Worm (Caenorhabditis elegans): ENCODE results near the gene Y75B8A.23.
A peak's percentile ranks its signal among the peaks of the same experiment; 100 is the strongest.

Y75B8A.23 gene

ce11 chrIII:12220820-12221219 lies 29.6 kb upstream of the Y75B8A.23 start:
- TF ChIP-seq efl-1 (GFP tag; optimal IDR thresholded peaks at IDR 0.05) = no peak
- TF ChIP-seq hrde-1 (tag; optimal IDR thresholded peaks at IDR 0.05; ENCODE audit: borderline replicate concordance) = no peak
- no peak for TF ChIP-seq madf-3 (GFP tag; IDR thresholded peaks at IDR 0.05)
- no peak for TF ChIP-seq attf-3 (GFP tag; conservative IDR thresholded peaks at IDR 0.05)
- no peak for TF ChIP-seq C17E4.6 (GFP tag; IDR thresholded peaks at IDR 0.05)
- TF ChIP-seq tbx-9 (tag; optimal IDR thresholded peaks at IDR 0.05; ENCODE audit: borderline replicate concordance) = no peak
- no peak for TF ChIP-seq bed-1 (GFP tag; IDR thresholded peaks at IDR 0.05)
- no peak for TF ChIP-seq fkh-3 (tag; optimal IDR thresholded peaks at IDR 0.05)
- no peak for TF ChIP-seq xnd-1 (tag; optimal IDR thresholded peaks at IDR 0.05)
- no peak for TF ChIP-seq K11D2.4 (GFP tag; IDR thresholded peaks at IDR 0.05)
- no peak for TF ChIP-seq nhr-27 (tag; optimal IDR thresholded peaks at IDR 0.05)
- no peak for TF ChIP-seq sea-2 (GFP tag; IDR thresholded peaks at IDR 0.05)
- no peak for TF ChIP-seq attf-6 (GFP tag; IDR thresholded peaks at IDR 0.05)
- TF ChIP-seq lin-26 (GFP tag; IDR thresholded peaks at IDR 0.05) = no peak

ce11 chrIII:12221452-12221851 lies 29.0 kb upstream of the Y75B8A.23 start:
- no peak for TF ChIP-seq snpc-1.3 (tag; optimal IDR thresholded peaks at IDR 0.05; ENCODE audit: insufficient read depth)
- no peak for TF ChIP-seq attf-6 (GFP tag; IDR thresholded peaks at IDR 0.05)
- no peak for TF ChIP-seq ceh-58 (GFP tag; IDR thresholded peaks at IDR 0.05)
- TF ChIP-seq madf-8 (GFP tag; conservative IDR thresholded peaks at IDR 0.05) = no peak

ce11 chrIII:12223208-12223607 lies 27.3 kb upstream of the Y75B8A.23 start:
- TF ChIP-seq ztf-25 (GFP tag; IDR thresholded peaks at IDR 0.05) (no peak), efl-1 (GFP tag; optimal IDR thresholded peaks at IDR 0.05) (peak; percentile 13)

ce11 chrIII:12225234-12225633 lies 25.2 kb upstream of the Y75B8A.23 start, which contains the start of gene gmn-1:
Gene gmn-1 (minus strand): TSS chrIII:12225331.
- TF ChIP-seq snpc-3.4 (tag; optimal IDR thresholded peaks at IDR 0.05) (peak; percentile 53), F57C9.4 (tag; optimal IDR thresholded peaks at IDR 0.05) (no peak), ceh-58 (GFP tag; IDR thresholded peaks at IDR 0.05) (no peak), sptf-2 (GFP tag; optimal IDR thresholded peaks at IDR 0.05) (no peak), hmg-1.2 (GFP tag; IDR thresholded peaks at IDR 0.05) (peak; percentile 39), madf-6 (GFP tag; IDR thresholded peaks at IDR 0.05) (peak; percentile 94), egrh-3 (GFP tag; IDR thresholded peaks at IDR 0.05) (no peak), attf-6 (GFP tag; IDR thresholded peaks at IDR 0.05) (no peak), ama-1 (optimal IDR thresholded peaks at IDR 0.05) (no peak), ama-1 (GFP tag; optimal IDR thresholded peaks at IDR 0.05) (no peak), lsy-27 (tag; optimal IDR thresholded peaks at IDR 0.05; ENCODE audit: borderline replicate concordance, insufficient read depth) (no peak), B0035.1 (tag; optimal IDR thresholded peaks at IDR 0.05) (no peak), Y56A3A.18 (GFP tag; IDR thresholded peaks at IDR 0.05) (no peak), D2030.7 (GFP tag; IDR thresholded peaks at IDR 0.05) (peak; percentile 88), B0336.3 (GFP tag; IDR thresholded peaks at IDR 0.05) (no peak), nhr-90 (tag; optimal IDR thresholded peaks at IDR 0.05) (no peak), F22D6.2 (tag; optimal IDR thresholded peaks at IDR 0.05) (no peak), madf-3 (GFP tag; IDR thresholded peaks at IDR 0.05) (no peak), B0019.2 (GFP tag; conservative IDR thresholded peaks at IDR 0.05) (0 out of 2 replicates have a peak, but pooled peaks have one; percentile 18), T26A5.8 (tag; optimal IDR thresholded peaks at IDR 0.05) (no peak), lir-1 (GFP tag; conservative IDR thresholded peaks at IDR 0.05) (no peak), nfya-1 (tag; optimal IDR thresholded peaks at IDR 0.05; ENCODE audit: borderline replicate concordance, insufficient read depth) (no peak), madf-10 (tag; optimal IDR thresholded peaks at IDR 0.05) (no peak), ZK185.1 (tag; optimal IDR thresholded peaks at IDR 0.05; ENCODE audit: poor library complexity, severe bottlenecking) (no peak), F33H1.4 (GFP tag; IDR thresholded peaks at IDR 0.05) (peak; percentile 93), snpc-1.1 (tag; optimal IDR thresholded peaks at IDR 0.05; ENCODE audit: insufficient read depth) (peak; percentile 63), lsl-1 (GFP tag; optimal IDR thresholded peaks at IDR 0.05) (peak; percentile 92), lin-54 (GFP tag; optimal IDR thresholded peaks at IDR 0.05) (peak; percentile 85)

All from whole organism, young adult.